Worm (Caenorhabditis elegans) whole organism, L3 larva: ENCODE data around the gene srbc-75.

ENCODE experiments used
- ceh-16 ChIP-seq: sonication (generic microtip); optimal IDR thresholded peaks from 2 replicates; lab custom pipeline; 2017; ENCODE audit warnings: missing biosample characterization, missing genetic modification characterization
- daf-12 ChIP-seq: fragments of 150-350 bp; optimal IDR thresholded peaks from 2 replicates; lab custom pipeline; 2014; ENCODE audit warnings: missing biosample characterization, missing genetic modification reagents, missing genetic modification characterization
- nhr-11 ChIP-seq: fragments of 150-350 bp; optimal IDR thresholded peaks from 2 replicates; lab custom pipeline; 2014; ENCODE audit warnings: missing biosample characterization, missing genetic modification characterization
- nhr-12 ChIP-seq: fragments of 150-350 bp; optimal IDR thresholded peaks from 2 replicates; lab custom pipeline; 2014; ENCODE audit warnings: missing biosample characterization, missing genetic modification characterization
- nhr-67 ChIP-seq: fragments of 150-350 bp; optimal IDR thresholded peaks from 2 replicates; lab custom pipeline; 2014; ENCODE audit warnings: missing biosample characterization, missing genetic modification characterization
- nhr-77 ChIP-seq: fragments of 150-350 bp; optimal IDR thresholded peaks from 2 replicates; lab custom pipeline; 2014; ENCODE audit warnings: missing biosample characterization, missing genetic modification characterization
- unc-62 ChIP-seq: fragments of 150-350 bp; sonication (generic microtip); optimal IDR thresholded peaks from 4 replicates; lab custom pipeline; 2014; ENCODE audit warnings: missing biosample characterization, missing genetic modification reagents, missing genetic modification characterization

DNA sequence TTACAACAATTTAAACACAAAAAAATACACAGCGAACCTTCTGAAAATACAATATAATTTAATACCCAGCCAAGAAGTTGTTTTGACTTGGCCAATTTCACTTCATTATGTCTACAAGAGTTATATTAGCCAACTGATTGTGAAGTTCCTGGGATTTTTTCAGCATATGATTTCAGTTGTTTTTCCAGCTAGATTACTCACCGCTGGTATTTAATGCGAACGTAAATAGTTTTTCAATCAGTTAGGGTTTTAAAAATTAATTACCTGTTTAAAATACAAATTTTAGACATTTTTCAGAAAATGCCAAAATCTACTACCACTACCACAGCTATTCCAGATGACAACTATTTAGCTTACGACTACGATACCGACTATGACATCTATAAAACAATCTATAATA lies 28.0 kb upstream of the srbc-75 start, which contains the start of gene srw-14:
- TF ChIP-seq unc-62 (GFP tag; lab: Kevin White, UChicago) (no peak), nhr-12 (tag; lab: Kevin White, UChicago) (no peak), nhr-11 (tag; lab: Kevin White, UChicago) (no peak), daf-12 (tag; lab: Kevin White, UChicago) (no peak), ceh-16 (tag; lab: Kevin White, UChicago) (no peak), nhr-77 (tag; lab: Kevin White, UChicago) (no peak), nhr-67 (tag; lab: Kevin White, UChicago) (no peak)
